Worm (Caenorhabditis elegans) whole organism, young adult: ENCODE measurements around the gene F14H8.5.

Experiments
- C06A6.2 ChIP-seq: fragments of 200-800 bp; sonication (Bioruptor generic); conservative IDR thresholded peaks from 2 replicates; pipeline ENCODE4 v1.3.6; 2022; ENCODE audit warnings: missing genetic modification characterization, missing compliant biosample characterization
- F52B5.7 ChIP-seq: sonication (generic microtip); optimal IDR thresholded peaks from 2 replicates; lab custom pipeline; 2016; ENCODE audit warnings: mild to moderate bottlenecking, missing genetic modification characterization, missing compliant biosample characterization
- Y56A3A.18 ChIP-seq: fragments of 200-800 bp; sonication (Bioruptor generic); IDR thresholded peaks from 2 replicates; pipeline ENCODE4 v1.3.6; 2022; ENCODE audit warnings: missing genetic modification reagents, missing genetic modification characterization, missing compliant biosample characterization
- attf-5 ChIP-seq: fragments of 200-800 bp; sonication (Bioruptor generic); optimal IDR thresholded peaks from 2 replicates; lab custom pipeline; 2018; ENCODE audit warnings: mild to moderate bottlenecking, missing genetic modification characterization, missing compliant biosample characterization
- pha-4 ChIP-seq: fragments of 150-350 bp; sonication (generic microtip); optimal IDR thresholded peaks from 2 replicates; lab custom pipeline; 2014; ENCODE audit warnings: missing biosample characterization, missing genetic modification reagents, missing genetic modification characterization
- zim-3 ChIP-seq: sonication (generic microtip); optimal IDR thresholded peaks from 2 replicates; lab custom pipeline; 2017; ENCODE audit warnings: mild to moderate bottlenecking, missing genetic modification characterization, moderate library complexity, missing compliant biosample characterization

ce11 chrV:15004800-15005199 is 16.0 kb upstream of the F14H8.5 start, which contains the start of gene hrde-2:
- no peak for TF ChIP-seq zim-3
- TF ChIP-seq attf-5 (GFP tag; lab: Kevin White, UChicago), result no peak
- no peak for TF ChIP-seq F52B5.7 (tag; lab: Kevin White, UChicago)
- TF ChIP-seq pha-4 (tag; lab: Kevin White, UChicago), result no peak
- TF ChIP-seq Y56A3A.18 (GFP tag; lab: Robert Waterston, UW), result no peak
- no peak for TF ChIP-seq C06A6.2 (GFP tag; lab: Robert Waterston, UW)
